Worm (Caenorhabditis elegans): Measurements from ENCODE around the gene Y53G8AL.1.

Gene Y53G8AL.1

DNA sequence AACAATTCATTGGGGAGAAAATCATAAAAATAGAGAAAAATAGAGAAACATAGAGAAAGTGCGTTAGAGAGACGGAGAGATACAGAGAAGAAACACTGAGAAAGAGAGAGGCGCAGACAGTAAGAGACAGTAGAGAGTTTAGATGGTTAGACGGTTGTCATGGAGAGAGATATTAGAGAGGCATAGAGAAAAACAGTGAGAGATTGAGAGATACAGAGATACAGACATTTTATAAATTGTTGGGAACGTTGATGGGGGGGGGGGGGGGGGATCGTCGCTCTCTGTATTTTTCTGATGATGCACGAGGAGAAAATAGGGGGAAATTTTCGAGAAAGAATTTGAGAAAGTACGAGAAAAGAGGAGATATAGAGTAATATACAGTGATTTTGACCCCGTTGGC lies 46.4 kb downstream of the Y53G8AL.1 start (continued):
- TF ChIP-seq lin-39 (tag; optimal IDR thresholded peaks at IDR 0.05) (no peak), ceh-28 (tag; optimal IDR thresholded peaks at IDR 0.05) (peak; percentile 82), elt-1 (tag; optimal IDR thresholded peaks at IDR 0.05) (no peak), snpc-4 (tag; optimal IDR thresholded peaks at IDR 0.05) (no peak), ZK546.5 (tag; optimal IDR thresholded peaks at IDR 0.05) (no peak), nhr-12 (tag; optimal IDR thresholded peaks at IDR 0.05) (no peak), ceh-16 (tag; optimal IDR thresholded peaks at IDR 0.05) (no peak), egl-27 (tag; optimal IDR thresholded peaks at IDR 0.05) (no peak), nhr-28 (tag; optimal IDR thresholded peaks at IDR 0.05) (no peak), nfya-1 (tag; optimal IDR thresholded peaks at IDR 0.05; ENCODE audit: insufficient read depth) (peak; percentile 78), nhr-43 (tag; optimal IDR thresholded peaks at IDR 0.05; ENCODE audit: poor library complexity, severe bottlenecking) (peak; percentile 73), nhr-77 (tag; optimal IDR thresholded peaks at IDR 0.05) (no peak), sea-2 (GFP tag; optimal IDR thresholded peaks at IDR 0.05) (no peak)

DNA sequence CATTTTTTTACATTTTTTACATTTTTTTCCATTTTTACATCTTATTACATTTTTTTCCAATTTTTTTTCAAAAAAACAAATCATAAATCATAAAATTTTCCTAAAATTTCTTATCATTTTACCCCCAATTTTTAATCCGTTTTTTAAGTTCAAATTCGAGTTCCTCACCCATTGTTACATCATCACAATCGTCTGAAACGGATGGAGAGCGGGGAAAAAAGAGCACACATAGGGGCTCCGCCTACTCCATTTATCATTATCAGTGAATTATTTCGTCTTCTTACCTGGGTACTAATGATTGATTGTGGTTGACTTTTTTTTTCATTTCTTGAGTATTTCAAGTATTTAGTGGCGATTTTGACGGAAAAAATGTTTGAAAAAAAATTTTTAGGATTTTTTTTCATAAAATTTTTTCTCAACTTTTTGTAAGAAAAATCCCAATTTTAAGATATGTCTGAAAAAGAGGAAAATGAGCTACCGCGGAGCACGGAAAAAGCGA lies 49.0 kb downstream of the Y53G8AL.1 start, which contains the start of gene mfsd-8:
TSS of gene mfsd-8 (plus strand) at position 449 of the 499 bp plus-strand sequence.
- no peak for TF ChIP-seq skn-1 (tag; optimal IDR thresholded peaks at IDR 0.05)
- peak; percentile 91 for TF ChIP-seq elt-2 (tag; optimal IDR thresholded peaks at IDR 0.05)
- no peak for TF ChIP-seq tbx-2 (tag; optimal IDR thresholded peaks at IDR 0.05)
- TF ChIP-seq pqm-1 (tag; optimal IDR thresholded peaks at IDR 0.05), result peak; percentile 56
- no peak for TF ChIP-seq nfya-1 (tag; optimal IDR thresholded peaks at IDR 0.05; ENCODE audit: insufficient read depth)
- TF ChIP-seq pha-4 (tag; optimal IDR thresholded peaks at IDR 0.05), result peak; percentile 3

Data from whole organism, L3 larva.